Fruit fly (Drosophila melanogaster): Measurements from ENCODE around the gene Ser.

- no peak for TF ChIP-seq CG33017 (tag; optimal IDR thresholded peaks at IDR 0.05)
- no peak for TF ChIP-seq Clk (GFP tag; optimal IDR thresholded peaks at IDR 0.05)
- TF ChIP-seq pad (GFP tag; optimal IDR thresholded peaks at IDR 0.05): no peak
- TF ChIP-seq Mnt (GFP tag; optimal IDR thresholded peaks at IDR 0.05): no peak
- no peak for TF ChIP-seq ovo (GFP tag; optimal IDR thresholded peaks at IDR 0.05)
- TF ChIP-seq kay (GFP tag; ENCODE audit: borderline replicate concordance): no peak
These were observed 45.0 kb downstream of the Ser start for dm6 chr3R:27148812-27149769.
